Fruit fly (Drosophila melanogaster): ENCODE data around the gene Ype.

Gene Ype

DNA sequence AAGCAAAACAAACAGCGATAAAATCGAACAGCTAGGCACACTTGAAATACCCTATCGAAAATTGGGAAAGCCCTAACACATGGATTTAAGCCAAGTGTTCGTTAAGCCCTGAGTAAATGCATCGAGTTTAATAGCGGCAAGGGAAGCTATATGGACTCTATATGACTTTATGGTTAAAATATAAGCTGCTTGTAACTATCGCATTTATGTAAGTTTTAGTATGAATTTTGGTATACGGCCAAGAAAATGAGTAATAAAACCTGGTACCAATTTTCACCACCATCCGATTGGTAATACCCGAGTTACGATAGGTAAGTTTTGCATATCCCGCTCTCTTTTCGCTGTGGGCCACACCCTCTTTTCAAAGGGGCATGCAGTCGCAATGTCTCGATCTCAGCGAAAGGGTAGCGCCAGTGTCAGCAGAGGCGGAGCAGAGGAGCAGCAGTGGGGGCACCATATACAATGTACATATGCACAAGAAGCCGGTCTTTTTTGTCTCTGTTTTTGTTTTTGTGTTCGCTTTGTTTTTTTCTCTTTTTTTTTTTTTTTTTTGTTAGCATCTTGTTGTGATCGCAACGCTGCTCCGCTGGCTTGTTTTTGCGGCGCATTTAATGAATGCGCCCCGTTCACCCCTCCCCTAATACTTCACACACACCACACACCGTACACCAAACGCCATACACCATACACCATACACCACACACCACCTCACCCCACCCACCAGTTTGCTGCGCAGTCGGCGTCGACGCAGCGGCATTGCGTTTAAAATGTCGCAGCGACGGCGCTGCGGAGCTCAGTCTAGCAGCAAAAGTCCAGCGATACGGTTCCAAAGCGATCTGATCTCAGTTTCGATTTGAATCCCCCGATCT lies 17.0 kb upstream of the Ype start, which contains the start of gene GstT4 (continued):
- TF ChIP-seq Gsc (GFP tag; IDR thresholded peaks at IDR 0.05) (no peak), tin (GFP tag; optimal IDR thresholded peaks at IDR 0.05) (peak; percentile 40), D (optimal IDR thresholded peaks at IDR 0.05) (no peak), D (GFP tag; optimal IDR thresholded peaks at IDR 0.05) (peak; percentile 6), CG12391 (tag; optimal IDR thresholded peaks at IDR 0.05) (no peak), Sry-δ (GFP tag; optimal IDR thresholded peaks at IDR 0.05) (peak; percentile 27), chif (GFP tag; optimal IDR thresholded peaks at IDR 0.05) (peak in 1 of 2 experiments; percentile 13), CG14710 (tag; optimal IDR thresholded peaks at IDR 0.05) (peak; percentile 31), CG5953 (GFP tag; IDR thresholded peaks at IDR 0.05) (peak; percentile 42; the same call in 1 of the 2 replicates), chm (GFP tag; IDR thresholded peaks at IDR 0.05) (peak; percentile 46; the same call in 1 of the 2 replicates), Dad (GFP tag; optimal IDR thresholded peaks at IDR 0.05) (peak; percentile 7), CG4282 (GFP tag; optimal IDR thresholded peaks at IDR 0.05) (no peak), Hr51 (GFP tag; optimal IDR thresholded peaks at IDR 0.05) (peak; percentile 22 to 23), rib (GFP tag; IDR thresholded peaks at IDR 0.05) (peak; percentile 56), org-1 (GFP tag; optimal IDR thresholded peaks at IDR 0.05) (peak; percentile 53), CG34224 (GFP tag; IDR thresholded peaks at IDR 0.05; ENCODE audit: partially characterized antibody) (peak; percentile 12; the same call in 1 of the 3 replicates), HLH54F (GFP tag; optimal IDR thresholded peaks at IDR 0.05) (peak; percentile 64), Ets97D (GFP tag; optimal IDR thresholded peaks at IDR 0.05) (peak; percentile 11), ind (GFP tag; optimal IDR thresholded peaks at IDR 0.05) (peak; percentile 54), CG34376 (GFP tag; optimal IDR thresholded peaks at IDR 0.05) (peak; percentile 33), crol (GFP tag; IDR thresholded peaks at IDR 0.05) (peak; percentile 86), CG9727 (GFP tag; optimal IDR thresholded peaks at IDR 0.05) (peak; percentile 38), CG16863 (GFP tag; optimal IDR thresholded peaks at IDR 0.05) (peak; percentile 29), chn (GFP tag; optimal IDR thresholded peaks at IDR 0.05) (peak; percentile 20), Usf (GFP tag; optimal IDR thresholded peaks at IDR 0.05) (no peak), vnd (GFP tag; IDR thresholded peaks at IDR 0.05; ENCODE audit: partially characterized antibody) (no peak), pzg (GFP tag; optimal IDR thresholded peaks at IDR 0.05) (no peak), CG7786 (GFP tag; optimal IDR thresholded peaks at IDR 0.05) (peak; percentile 86), otp (GFP tag; IDR thresholded peaks at IDR 0.05) (0 out of 3 replicates have a peak, but pooled peaks have one; percentile 34), tx (GFP tag; optimal IDR thresholded peaks at IDR 0.05) (peak; percentile 45), Hr78 (GFP tag; optimal IDR thresholded peaks at IDR 0.05) (no peak), CG7556 (GFP tag; optimal IDR thresholded peaks at IDR 0.05) (peak; percentile 68), CG12659 (GFP tag; optimal IDR thresholded peaks at IDR 0.05) (peak; percentile 27), ci (GFP tag; IDR thresholded peaks at IDR 0.05) (peak; percentile 74), oc (tag; optimal IDR thresholded peaks at IDR 0.05) (no peak), ab (GFP tag; optimal IDR thresholded peaks at IDR 0.05) (peak; percentile 78), Bgb (GFP tag; IDR thresholded peaks at IDR 0.05; ENCODE audit: partially characterized antibody) (0 out of 2 replicates have a peak, but pooled peaks have one; percentile 14), ken (GFP tag; IDR thresholded peaks at IDR 0.05) (0 out of 3 replicates have a peak, but pooled peaks have one; percentile 35), sim (GFP tag; IDR thresholded peaks at IDR 0.05) (no peak), jigr1 (GFP tag; IDR thresholded peaks at IDR 0.05) (peak; percentile 46; the same call in 2 of the 3 replicates), wdn (GFP tag; IDR thresholded peaks at IDR 0.05) (0 out of 2 replicates have a peak, but pooled peaks have one; percentile 8), lmd (GFP tag; IDR thresholded peaks at IDR 0.05) (peak; percentile 54), gsb-n (tag; optimal IDR thresholded peaks at IDR 0.05) (no peak), crc (GFP tag; optimal IDR thresholded peaks at IDR 0.05) (peak; percentile 42), Dip3 (GFP tag; optimal IDR thresholded peaks at IDR 0.05) (peak; percentile 36), Jarid2 (GFP tag; optimal IDR thresholded peaks at IDR 0.05) (peak; percentile 66), Fer2 (tag; optimal IDR thresholded peaks at IDR 0.05) (no peak), Hr3 (GFP tag; optimal IDR thresholded peaks at IDR 0.05) (peak; percentile 42), ERR (GFP tag; optimal IDR thresholded peaks at IDR 0.05) (peak; percentile 49)
